Fruit fly (Drosophila melanogaster): Measurements from ENCODE around the gene CG42688.

Gene CG42688

dm6 chr2L:19138361-19139041 lies 44.1 kb downstream of the CG42688 start (continued):
- TF ChIP-seq esg (GFP tag; conservative IDR thresholded peaks at IDR 0.05) (no peak), CG13424 (tag; optimal IDR thresholded peaks at IDR 0.05) (peak; percentile 41), Sox102F (GFP tag; optimal IDR thresholded peaks at IDR 0.05) (peak; percentile 37), pfk (GFP tag; optimal IDR thresholded peaks at IDR 0.05) (peak; percentile 70)

- TF ChIP-seq ind (GFP tag; optimal IDR thresholded peaks at IDR 0.05) (no peak), pros (GFP tag; optimal IDR thresholded peaks at IDR 0.05) (peak; percentile 98), Max (GFP tag; optimal IDR thresholded peaks at IDR 0.05) (no peak), CG10959 (GFP tag; IDR thresholded peaks at IDR 0.05) (no peak), CG8765 (GFP tag; IDR thresholded peaks at IDR 0.05) (no peak), BEAF-32 (GFP tag; optimal IDR thresholded peaks at IDR 0.05) (no peak), sqz (GFP tag; optimal IDR thresholded peaks at IDR 0.05) (peak; percentile 61), tna (GFP tag; IDR thresholded peaks at IDR 0.05; ENCODE audit: partially characterized antibody) (no peak), CG8478 (optimal IDR thresholded peaks at IDR 0.05) (no peak), kni (GFP tag; optimal IDR thresholded peaks at IDR 0.05) (peak; percentile 20), CG18476 (GFP tag; optimal IDR thresholded peaks at IDR 0.05) (no peak), nom (GFP tag; optimal IDR thresholded peaks at IDR 0.05) (peak; percentile 20), ranshi (GFP tag; IDR thresholded peaks at IDR 0.05) (no peak), nerfin-1 (tag; optimal IDR thresholded peaks at IDR 0.05) (peak; percentile 16), CG15479 (GFP tag; optimal IDR thresholded peaks at IDR 0.05) (no peak), zen2 (GFP tag; IDR thresholded peaks at IDR 0.05; ENCODE audit: partially characterized antibody) (0 out of 3 replicates have a peak, but pooled peaks have one; percentile 17), CG30431 (GFP tag; optimal IDR thresholded peaks at IDR 0.05) (no peak), pfk (GFP tag; optimal IDR thresholded peaks at IDR 0.05) (peak; percentile 91), Awh (GFP tag; IDR thresholded peaks at IDR 0.05) (no peak), CG34224 (GFP tag; IDR thresholded peaks at IDR 0.05; ENCODE audit: partially characterized antibody) (no peak), CG11696 (GFP tag; IDR thresholded peaks at IDR 0.05) (no peak), emc (GFP tag; optimal IDR thresholded peaks at IDR 0.05) (no peak), sens (GFP tag) (no peak), CG11695 (GFP tag; IDR thresholded peaks at IDR 0.05) (0 out of 3 replicates have a peak, but pooled peaks have one; percentile 11), vvl (GFP tag; IDR thresholded peaks at IDR 0.05) (peak; percentile 26; the same call in 1 of the 2 replicates), Rx (GFP tag; IDR thresholded peaks at IDR 0.05) (0 out of 2 replicates have a peak, but pooled peaks have one; percentile 23), lola (GFP tag; optimal IDR thresholded peaks at IDR 0.05) (no peak), Fer3 (tag; optimal IDR thresholded peaks at IDR 0.05) (no peak), cg (GFP tag; optimal IDR thresholded peaks at IDR 0.05) (peak; percentile 40), gro (GFP tag; optimal IDR thresholded peaks at IDR 0.05) (no peak), NFAT (GFP tag; IDR thresholded peaks at IDR 0.05) (no peak), abd-A (tag; optimal IDR thresholded peaks at IDR 0.05) (peak; percentile 87), Dip3 (GFP tag; optimal IDR thresholded peaks at IDR 0.05) (no peak), CG2199 (GFP tag; IDR thresholded peaks at IDR 0.05) (0 out of 3 replicates have a peak, but pooled peaks have one; percentile 28), crol (GFP tag; IDR thresholded peaks at IDR 0.05) (0 out of 2 replicates have a peak, but pooled peaks have one; percentile 32), Gsc (GFP tag; IDR thresholded peaks at IDR 0.05) (no peak)
Measured at dm6 chr2L:19137494-19138360, 44.9 kb downstream of the CG42688 start.

Data from whole organism, embryonic.